Worm (Caenorhabditis elegans) whole organism, late embryonic: ENCODE measurements around the gene ges-1.

Experiments
- K02D7.2 ChIP-seq: sonication (generic microtip); optimal IDR thresholded peaks from 2 replicates; lab custom pipeline; 2017; ENCODE audit warnings: mild to moderate bottlenecking, missing genetic modification characterization, missing compliant biosample characterization
- ama-1 ChIP-seq: fragments of 150-350 bp; optimal IDR thresholded peaks from 2 replicates; lab custom pipeline; 2014
- ceh-18 ChIP-seq: sonication (generic microtip); optimal IDR thresholded peaks from 2 replicates; lab custom pipeline; 2016; ENCODE audit warnings: missing genetic modification characterization, missing compliant biosample characterization
- lim-6 ChIP-seq: sonication (generic microtip); optimal IDR thresholded peaks from 2 replicates; lab custom pipeline; 2016; ENCODE audit warnings: missing genetic modification characterization, missing compliant biosample characterization
- nfya-1 ChIP-seq: sonication (generic microtip); optimal IDR thresholded peaks from 2 replicates; lab custom pipeline; 2017; ENCODE audit warnings: missing genetic modification characterization, mild to moderate bottlenecking, missing compliant biosample characterization, antibody characterized with exemption, moderate library complexity
- pqm-1 ChIP-seq: sonication (generic microtip); optimal IDR thresholded peaks from 2 replicates; lab custom pipeline; 2016; ENCODE audit warnings: missing genetic modification characterization, missing compliant biosample characterization

ce11 chrV:1390415-1390814 is 41.5 kb downstream of the ges-1 start:
- TF ChIP-seq pqm-1 (tag; lab: Kevin White, UChicago) (no peak), nfya-1 (tag; lab: Kevin White, UChicago) (no peak), K02D7.2 (tag; lab: Kevin White, UChicago) (no peak), ama-1 (lab: Kevin White, UChicago) (no peak), lim-6 (tag; lab: Kevin White, UChicago) (no peak), ceh-18 (no peak)
